Fruit fly (Drosophila melanogaster) whole organism: Measurements from ENCODE around the gene QC.

Source experiments
- CG8478 ChIP-seq: fragments of >200 bp; optimal IDR thresholded peaks from 2 replicates; lab custom pipeline; 2018; ENCODE audit warnings: inconsistent platforms
- Dll ChIP-seq: fragments of >200 bp; optimal IDR thresholded peaks from 2 replicates; lab custom pipeline; 2017
- EcR ChIP-seq, 2 experiments: fragments of >200 bp; optimal IDR thresholded peaks; 2 replicates each; lab custom pipeline; 2017; ENCODE audit warnings: missing biosample characterization in 2 of 2, missing genetic modification characterization in 2 of 2, missing genetic modification reagents in 2 of 2
- pan ChIP-seq: fragments of >200 bp; optimal IDR thresholded peaks from 2 replicates; lab custom pipeline; 2017
- psq ChIP-seq: fragments of >200 bp; optimal IDR thresholded peaks from 2 replicates; lab custom pipeline; 2017
- usp ChIP-seq: fragments of >200 bp; optimal IDR thresholded peaks from 2 replicates; lab custom pipeline; 2017; ENCODE audit warnings: missing biosample characterization, missing genetic modification characterization, mixed read lengths

The QC gene

dm6 chr3L:5923646-5924122 lies 21.4 kb upstream of the QC start, which contains the start of gene CG33523:
Gene CG33523 (plus strand): TSS chr3L:5923862.
- TF ChIP-seq CG8478 (lab: Kevin White, UChicago) (no peak), pan (lab: Kevin White, UChicago) (no peak)

- no peak for TF ChIP-seq Dll (lab: Kevin White, UChicago)
- no peak for TF ChIP-seq pan (lab: Kevin White, UChicago)
- TF ChIP-seq usp (GFP tag; lab: Kevin White, UChicago) = no peak
Measured at dm6 chr3L:5922005-5922685, 19.9 kb upstream of the QC start, which contains the start of gene CG32407. Gene CG32407 (plus strand): TSS chr3L:5922055.

- TF ChIP-seq CG8478 (lab: Kevin White, UChicago) = no peak
- no peak for TF ChIP-seq psq (lab: Kevin White, UChicago)
- no peak for TF ChIP-seq pan (lab: Kevin White, UChicago)
- TF ChIP-seq Dll (lab: Kevin White, UChicago) = no peak
- no peak for TF ChIP-seq usp (GFP tag; lab: Kevin White, UChicago)
- TF ChIP-seq EcR (GFP tag; optimal IDR thresholded peaks at IDR 0.05; lab: Kevin White, UChicago) = no peak
Measured at dm6 chr3L:5921216-5921615, 19.0 kb upstream of the QC start, which contains the start of gene PXo. Gene PXo (minus strand): TSS chr3L:5921316.

- no peak for TF ChIP-seq pan (lab: Kevin White, UChicago)
- TF ChIP-seq EcR (GFP tag; optimal IDR thresholded peaks at IDR 0.05; lab: Kevin White, UChicago) = no peak
- TF ChIP-seq usp (GFP tag; lab: Kevin White, UChicago) = no peak
- no peak for TF ChIP-seq psq (lab: Kevin White, UChicago)
- TF ChIP-seq CG8478 (lab: Kevin White, UChicago) = no peak
- no peak for TF ChIP-seq Dll (lab: Kevin White, UChicago)
Measured at dm6 chr3L:5920778-5921177, 18.5 kb upstream of the QC start.

- TF ChIP-seq Dll (lab: Kevin White, UChicago) (no peak), EcR (GFP tag; optimal IDR thresholded peaks at IDR 0.05; lab: Kevin White, UChicago) (no peak), pan (lab: Kevin White, UChicago) (no peak), CG8478 (lab: Kevin White, UChicago) (no peak), usp (GFP tag; lab: Kevin White, UChicago) (no peak), psq (lab: Kevin White, UChicago) (no peak)
Measured at dm6 chr3L:5907077-5907476, 4.8 kb upstream of the QC start, which contains the start of gene CG13288. Gene CG13288 (plus strand): TSS chr3L:5907381.

- TF ChIP-seq usp (GFP tag; lab: Kevin White, UChicago) = no peak
- no peak for TF ChIP-seq EcR (GFP tag; optimal IDR thresholded peaks at IDR 0.05; lab: Kevin White, UChicago)
- no peak for TF ChIP-seq Dll (lab: Kevin White, UChicago)
Measured at dm6 chr3L:5906599-5906998, 4.3 kb upstream of the QC start, which contains the start of gene CG10486. Gene CG10486 (minus strand): TSS chr3L:5906699.

dm6 chr3L:5903955-5904354 lies 1.7 kb upstream of the QC start, which contains the start of gene CG32413:
Gene CG32413 (minus strand): TSS chr3L:5904055.
- no peak for TF ChIP-seq pan (lab: Kevin White, UChicago)
- TF ChIP-seq psq (lab: Kevin White, UChicago) = no peak
- no peak for TF ChIP-seq CG8478 (lab: Kevin White, UChicago)
- no peak for TF ChIP-seq usp (GFP tag; lab: Kevin White, UChicago)
- no peak for TF ChIP-seq EcR (GFP tag; optimal IDR thresholded peaks at IDR 0.05; lab: Kevin White, UChicago)
- TF ChIP-seq Dll (lab: Kevin White, UChicago) = no peak

dm6 chr3L:5899305-5899704 lies 3.0 kb downstream of the QC start, which contains the start of gene CG32409:
Gene CG32409 (plus strand): TSS chr3L:5899528.
- TF ChIP-seq CG8478 (lab: Kevin White, UChicago) = no peak
- TF ChIP-seq EcR (GFP tag; optimal IDR thresholded peaks at IDR 0.05; lab: Kevin White, UChicago) = no peak
- no peak for TF ChIP-seq psq (lab: Kevin White, UChicago)
- no peak for TF ChIP-seq pan (lab: Kevin White, UChicago)
- TF ChIP-seq usp (GFP tag; lab: Kevin White, UChicago) = no peak
- no peak for TF ChIP-seq Dll (lab: Kevin White, UChicago)

- TF ChIP-seq psq (lab: Kevin White, UChicago) = no peak
- no peak for TF ChIP-seq CG8478 (lab: Kevin White, UChicago)
- no peak for TF ChIP-seq Dll (lab: Kevin White, UChicago)
- no peak for TF ChIP-seq usp (GFP tag; lab: Kevin White, UChicago)
- no peak for TF ChIP-seq pan (lab: Kevin White, UChicago)
- no peak for TF ChIP-seq EcR (GFP tag; optimal IDR thresholded peaks at IDR 0.05; lab: Kevin White, UChicago)
Measured at dm6 chr3L:5897228-5897688, 5.0 kb downstream of the QC start, which contains the start of the genes PolE2 and CG5592. Gene PolE2 (minus strand): TSS chr3L:5897435. Gene CG5592 (plus strand): TSS chr3L:5897638.

- no peak for TF ChIP-seq EcR (GFP tag; optimal IDR thresholded peaks at IDR 0.05; lab: Kevin White, UChicago)
- TF ChIP-seq Dll (lab: Kevin White, UChicago) = no peak
- TF ChIP-seq CG8478 (lab: Kevin White, UChicago) = no peak
- no peak for TF ChIP-seq usp (GFP tag; lab: Kevin White, UChicago)
- no peak for TF ChIP-seq psq (lab: Kevin White, UChicago)
- no peak for TF ChIP-seq pan (lab: Kevin White, UChicago)
Measured at dm6 chr3L:5893063-5893462, 9.2 kb downstream of the QC start.

dm6 chr3L:5891812-5892211 lies 10.4 kb downstream of the QC start:
- no peak for TF ChIP-seq Dll (lab: Kevin White, UChicago)
- no peak for TF ChIP-seq psq (lab: Kevin White, UChicago)
- no peak for TF ChIP-seq CG8478 (lab: Kevin White, UChicago)
- TF ChIP-seq usp (GFP tag; lab: Kevin White, UChicago) = no peak
- no peak for TF ChIP-seq pan (lab: Kevin White, UChicago)
